Fruit fly (Drosophila melanogaster): ENCODE data around the gene nst.

DNA sequence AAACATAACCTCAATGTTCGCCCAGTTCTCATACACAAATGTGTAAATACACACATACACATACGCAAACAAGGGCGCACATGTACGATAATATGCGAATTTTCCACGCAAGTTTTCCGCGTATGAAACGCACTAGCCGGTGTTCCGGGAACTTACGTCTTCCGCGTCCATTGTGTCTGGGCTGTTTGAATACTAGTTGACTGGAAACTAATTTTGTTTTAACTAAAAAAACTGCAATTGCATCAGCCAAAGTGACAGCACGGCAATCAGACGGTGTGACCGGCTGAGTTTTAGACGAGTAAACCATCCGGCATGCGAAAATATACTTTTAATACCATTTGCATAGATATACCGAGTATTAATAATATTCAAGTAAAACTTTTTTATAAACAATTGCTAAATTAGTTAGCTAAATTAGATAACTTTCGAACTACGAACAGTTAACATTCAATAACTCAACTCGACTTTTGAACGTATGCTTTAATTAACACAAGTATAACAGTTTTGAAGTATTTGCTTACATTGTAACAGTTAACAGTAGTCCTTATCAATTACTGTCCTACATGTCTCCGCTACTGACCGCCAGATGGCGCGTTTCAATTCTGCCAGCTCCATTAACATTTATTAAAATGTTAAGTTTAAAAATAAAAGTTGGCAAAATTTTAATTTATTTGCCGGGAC lies 3.4 kb downstream of the nst start, which contains the start of gene eIF2beta:
- TF ChIP-seq Smox (GFP tag; optimal IDR thresholded peaks at IDR 0.05) (peak; percentile 45), Hr39 (GFP tag; optimal IDR thresholded peaks at IDR 0.05) (peak; percentile 31)
